Fruit fly (Drosophila melanogaster): ENCODE results near the gene fiz.

fiz gene

dm6 chrX:14909658-14910378 lies at the start of gene fiz:
TSS of gene fiz (minus strand) at chrX:14909708.
- no peak for TF ChIP-seq fru (GFP tag; optimal IDR thresholded peaks at IDR 0.05)
- TF ChIP-seq dmrt93B (GFP tag; optimal IDR thresholded peaks at IDR 0.05): no peak
- no peak for TF ChIP-seq N (GFP tag; optimal IDR thresholded peaks at IDR 0.05)
- no peak for TF ChIP-seq lola (GFP tag; optimal IDR thresholded peaks at IDR 0.05)
- TF ChIP-seq woc (GFP tag; optimal IDR thresholded peaks at IDR 0.05): no peak
- no peak for TF ChIP-seq foxo (GFP tag; optimal IDR thresholded peaks at IDR 0.05)
- no peak for TF ChIP-seq jim (GFP tag; optimal IDR thresholded peaks at IDR 0.05)
- TF ChIP-seq Dif (GFP tag; optimal IDR thresholded peaks at IDR 0.05; ENCODE audit: partially characterized antibody): no peak
- TF ChIP-seq CG9705 (GFP tag; optimal IDR thresholded peaks at IDR 0.05): no peak
- TF ChIP-seq Hnf4 (GFP tag; optimal IDR thresholded peaks at IDR 0.05): no peak
- TF ChIP-seq h (GFP tag; optimal IDR thresholded peaks at IDR 0.05): no peak
- no peak for TF ChIP-seq Sp1 (GFP tag; optimal IDR thresholded peaks at IDR 0.05)
- no peak for TF ChIP-seq Mio (GFP tag; optimal IDR thresholded peaks at IDR 0.05)
- TF ChIP-seq rgr (GFP tag; optimal IDR thresholded peaks at IDR 0.05): no peak
- TF ChIP-seq OdsH (GFP tag; optimal IDR thresholded peaks at IDR 0.05): no peak
- no peak for TF ChIP-seq Rel (GFP tag; optimal IDR thresholded peaks at IDR 0.05)
- TF ChIP-seq Rel (tag; optimal IDR thresholded peaks at IDR 0.05): no peak
- no peak for TF ChIP-seq Abd-B (GFP tag; optimal IDR thresholded peaks at IDR 0.05)

- TF ChIP-seq Mio (GFP tag; optimal IDR thresholded peaks at IDR 0.05): no peak
- no peak for TF ChIP-seq dsf (GFP tag; optimal IDR thresholded peaks at IDR 0.05; ENCODE audit: borderline replicate concordance)
- no peak for TF ChIP-seq Hr83 (GFP tag; optimal IDR thresholded peaks at IDR 0.05; ENCODE audit: poor library complexity, severe bottlenecking)
- no peak for TF ChIP-seq Dif (GFP tag; optimal IDR thresholded peaks at IDR 0.05; ENCODE audit: partially characterized antibody)
- no peak for TF ChIP-seq ey (GFP tag; optimal IDR thresholded peaks at IDR 0.05)
- TF ChIP-seq woc (GFP tag; optimal IDR thresholded peaks at IDR 0.05): no peak
- TF ChIP-seq dmrt93B (GFP tag; optimal IDR thresholded peaks at IDR 0.05): no peak
- no peak for TF ChIP-seq CG9705 (GFP tag; optimal IDR thresholded peaks at IDR 0.05)
- no peak for TF ChIP-seq lola (GFP tag; optimal IDR thresholded peaks at IDR 0.05)
- no peak for TF ChIP-seq N (GFP tag; optimal IDR thresholded peaks at IDR 0.05)
- TF ChIP-seq Vsx2 (GFP tag; optimal IDR thresholded peaks at IDR 0.05; ENCODE audit: partially characterized antibody): no peak
- no peak for TF ChIP-seq dl (GFP tag; optimal IDR thresholded peaks at IDR 0.05; ENCODE audit: insufficient read depth in 1 of 2, partially characterized antibody in 2 of 2)
- TF ChIP-seq CrebA (GFP tag; optimal IDR thresholded peaks at IDR 0.05; ENCODE audit: borderline replicate concordance): no peak
- TF ChIP-seq HLH106 (tag; optimal IDR thresholded peaks at IDR 0.05): no peak
- TF ChIP-seq Hnf4 (GFP tag; optimal IDR thresholded peaks at IDR 0.05): no peak
- TF ChIP-seq jim (GFP tag; optimal IDR thresholded peaks at IDR 0.05): no peak
- no peak for TF ChIP-seq usp (GFP tag; optimal IDR thresholded peaks at IDR 0.05)
Observed at dm6 chrX:14955050-14955783, 45.7 kb upstream of the fiz start, which contains the start of the genes CG9030 and eag. TSS of gene CG9030 (minus strand) at chrX:14955100. TSS of gene eag (plus strand) at chrX:14955477.

DNA sequence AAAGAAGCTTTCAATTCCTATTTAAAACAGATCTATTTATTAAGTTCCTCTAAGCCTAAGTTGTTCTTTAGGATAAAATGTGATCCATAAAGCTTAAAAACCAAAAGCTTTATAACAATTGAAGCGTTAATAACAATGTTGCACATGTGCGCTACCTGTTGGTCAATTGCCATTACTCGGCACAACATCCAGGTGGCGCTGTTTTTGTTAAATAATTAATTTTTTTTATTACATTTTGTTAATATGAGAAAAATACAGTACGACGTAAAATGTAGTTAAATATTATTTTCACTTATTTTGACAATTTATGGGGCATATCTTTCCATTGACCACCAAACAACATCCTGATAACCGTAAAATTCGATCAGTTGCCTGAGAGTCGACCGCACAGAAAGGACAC lies 44.4 kb upstream of the fiz start:
- TF ChIP-seq rgr (GFP tag; optimal IDR thresholded peaks at IDR 0.05) (no peak), Mio (GFP tag; optimal IDR thresholded peaks at IDR 0.05) (no peak), CG9705 (GFP tag; optimal IDR thresholded peaks at IDR 0.05) (no peak), woc (GFP tag; optimal IDR thresholded peaks at IDR 0.05) (no peak), OdsH (GFP tag; optimal IDR thresholded peaks at IDR 0.05) (no peak), Abd-B (GFP tag; optimal IDR thresholded peaks at IDR 0.05) (no peak), Hr78 (GFP tag; optimal IDR thresholded peaks at IDR 0.05) (no peak), lola (GFP tag; optimal IDR thresholded peaks at IDR 0.05) (no peak), h (GFP tag; optimal IDR thresholded peaks at IDR 0.05) (peak; percentile 8), sage (GFP tag; optimal IDR thresholded peaks at IDR 0.05) (no peak), Hr83 (GFP tag; optimal IDR thresholded peaks at IDR 0.05; ENCODE audit: poor library complexity, severe bottlenecking) (no peak), Hnf4 (GFP tag; optimal IDR thresholded peaks at IDR 0.05) (no peak), dmrt93B (GFP tag; optimal IDR thresholded peaks at IDR 0.05) (no peak), HLH106 (tag; optimal IDR thresholded peaks at IDR 0.05) (peak; percentile 48), usp (GFP tag; optimal IDR thresholded peaks at IDR 0.05) (no peak), Rel (GFP tag; optimal IDR thresholded peaks at IDR 0.05) (no peak), Rel (tag; optimal IDR thresholded peaks at IDR 0.05) (no peak), Dfd (GFP tag; optimal IDR thresholded peaks at IDR 0.05) (no peak), Vsx2 (GFP tag; optimal IDR thresholded peaks at IDR 0.05; ENCODE audit: partially characterized antibody) (peak; percentile 9), psq (GFP tag; optimal IDR thresholded peaks at IDR 0.05) (no peak), Myc (optimal IDR thresholded peaks at IDR 0.05) (no peak), fru (GFP tag; optimal IDR thresholded peaks at IDR 0.05) (peak; percentile 57), foxo (GFP tag; optimal IDR thresholded peaks at IDR 0.05) (peak in 1 of 2 experiments; percentile 45)
